Fruit fly (Drosophila melanogaster) whole organism, embryonic: ENCODE measurements around the gene CG46397.

Experiments used
- Antp ChIP-seq: fragments of 200-800 bp; sonication (Bioruptor generic); optimal IDR thresholded peaks from 3 replicates; lab custom pipeline; 2016; ENCODE audit warnings: missing biosample characterization, missing genetic modification characterization
- Awh ChIP-seq: fragments of 200-800 bp; sonication (Bioruptor generic); IDR thresholded peaks from 2 replicates; pipeline ENCODE4, ENCODE4 v1.3.6; 2022; ENCODE audit warnings: missing biosample characterization, missing genetic modification characterization
- CG10274 ChIP-seq: fragments of 200-800 bp; sonication (Bioruptor generic); optimal IDR thresholded peaks from 3 replicates; lab custom pipeline; 2017; ENCODE audit warnings: missing biosample characterization, mild to moderate bottlenecking, missing genetic modification characterization
- CG10321 ChIP-seq: fragments of 200-800 bp; sonication (Bioruptor generic); IDR thresholded peaks from 2 replicates; pipeline ENCODE4 v1.3.6; 2022; ENCODE audit warnings: missing biosample characterization, missing genetic modification characterization
- CG11093 ChIP-seq: fragments of 200-800 bp; sonication (Bioruptor generic); IDR thresholded peaks from 3 replicates; pipeline ENCODE4 v1.3.6; 2022; ENCODE audit warnings: missing biosample characterization, missing genetic modification characterization
- CG11456 ChIP-seq: fragments of 200-800 bp; sonication (Bioruptor generic); IDR thresholded peaks from 3 replicates; pipeline ENCODE4 v1.3.6; 2022; ENCODE audit warnings: missing biosample characterization, missing genetic modification characterization
- CG11695 ChIP-seq: fragments of 200-800 bp; sonication (Bioruptor generic); IDR thresholded peaks from 3 replicates; pipeline ENCODE4 v1.3.6; 2022; ENCODE audit warnings: missing biosample characterization, missing genetic modification characterization
- CG12071 ChIP-seq: fragments of 200-800 bp; sonication (Bioruptor generic); optimal IDR thresholded peaks from 3 replicates; lab custom pipeline; 2018; ENCODE audit warnings: missing biosample characterization, mild to moderate bottlenecking, missing genetic modification characterization
- CG13123 ChIP-seq: fragments of 200-800 bp; sonication (Bioruptor generic); optimal IDR thresholded peaks from 2 replicates; lab custom pipeline; 2016; ENCODE audit warnings: missing biosample characterization, missing genetic modification characterization
- CG13296 ChIP-seq: fragments of 200-800 bp; sonication (Bioruptor generic); optimal IDR thresholded peaks from 3 replicates; lab custom pipeline; 2018; ENCODE audit warnings: missing biosample characterization, mild to moderate bottlenecking, missing genetic modification characterization
- CG17359 ChIP-seq: fragments of 200-800 bp; sonication (Bioruptor generic); optimal IDR thresholded peaks from 3 replicates; lab custom pipeline; 2018; ENCODE audit warnings: missing biosample characterization, mild to moderate bottlenecking, missing genetic modification characterization, moderate library complexity
- CG31441 ChIP-seq: fragments of 200-800 bp; sonication (Bioruptor generic); IDR thresholded peaks from 2 replicates; pipeline ENCODE4 v1.3.6; 2022; ENCODE audit warnings: missing biosample characterization, missing genetic modification characterization
- CG4424 ChIP-seq: fragments of 200-800 bp; sonication (Bioruptor generic); optimal IDR thresholded peaks from 3 replicates; lab custom pipeline; 2016; ENCODE audit warnings: missing biosample characterization, missing genetic modification characterization
- CG4617 ChIP-seq: fragments of 200-800 bp; sonication (Bioruptor generic); optimal IDR thresholded peaks from 3 replicates; lab custom pipeline; 2016; ENCODE audit warnings: missing biosample characterization, missing genetic modification characterization, borderline replicate concordance
- CG4730 ChIP-seq: fragments of 200-800 bp; sonication (Bioruptor generic); IDR thresholded peaks from 2 replicates; pipeline ENCODE4 v1.3.6; 2022; ENCODE audit warnings: missing biosample characterization, missing genetic modification characterization
- CG6175 ChIP-seq: fragments of 200-800 bp; sonication (Bioruptor generic); IDR thresholded peaks from 3 replicates; pipeline ENCODE4 v1.3.6; 2022; ENCODE audit warnings: missing biosample characterization, missing genetic modification characterization
- CG7928 ChIP-seq: fragments of 200-800 bp; sonication (Bioruptor generic); optimal IDR thresholded peaks from 2 replicates; lab custom pipeline; 2017; ENCODE audit warnings: missing biosample characterization, mild to moderate bottlenecking, missing genetic modification characterization
- CG7963 ChIP-seq: fragments of 200-800 bp; sonication (Bioruptor generic); IDR thresholded peaks from 3 replicates; pipeline ENCODE4 v1.3.6; 2022; ENCODE audit warnings: missing biosample characterization, missing genetic modification characterization; ENCODE audit not compliant: partially characterized antibody
- CoRest ChIP-seq: fragments of 200-800 bp; sonication (Bioruptor generic); optimal IDR thresholded peaks from 3 replicates; lab custom pipeline; 2018; ENCODE audit warnings: missing biosample characterization, mild to moderate bottlenecking, missing genetic modification characterization, moderate library complexity
- D ChIP-seq, 2 experiments: fragments of 200-800 bp in 1 of 2; fragments of >200 bp in 1 of 2; sonication (Bioruptor generic) in 1 of 2; optimal IDR thresholded peaks; 2 replicates in 1 of 2; 3 replicates in 1 of 2; lab custom pipeline; 2017; ENCODE audit warnings: mild to moderate bottlenecking in 1 of 2, missing biosample characterization in 1 of 2, missing genetic modification characterization in 1 of 2, missing genetic modification reagents in 1 of 2
- Fer3 ChIP-seq: fragments of 200-800 bp; sonication (Bioruptor generic); optimal IDR thresholded peaks from 2 replicates; lab custom pipeline; 2018; ENCODE audit warnings: missing biosample characterization, mild to moderate bottlenecking, missing genetic modification characterization, moderate library complexity
- Gsc ChIP-seq: fragments of 200-800 bp; sonication (Bioruptor generic); IDR thresholded peaks from 2 replicates; pipeline ENCODE4 v1.3.6; 2022; ENCODE audit warnings: missing biosample characterization, missing genetic modification characterization
- H2.0 ChIP-seq: fragments of 200-800 bp; sonication (Bioruptor generic); IDR thresholded peaks from 2 replicates; pipeline ENCODE4 v1.3.6; 2022; ENCODE audit warnings: missing biosample characterization, missing genetic modification characterization
- HLH3B ChIP-seq: fragments of 200-800 bp; sonication (Bioruptor generic); IDR thresholded peaks from 2 replicates; pipeline ENCODE4 v1.3.6; 2022; ENCODE audit warnings: missing biosample characterization, missing genetic modification characterization
- HLH4C ChIP-seq: fragments of 200-800 bp; sonication (Bioruptor generic); IDR thresholded peaks from 3 replicates; pipeline ENCODE4 v1.3.6; 2022; ENCODE audit warnings: missing biosample characterization, missing genetic modification characterization; ENCODE audit not compliant: partially characterized antibody
- Hr39 ChIP-seq: fragments of >200 bp; optimal IDR thresholded peaks from 2 replicates; lab custom pipeline; 2017
- Hr78 ChIP-seq, 2 experiments: fragments of 200-800 bp in 1 of 2; fragments of >200 bp in 1 of 2; sonication (Bioruptor generic) in 1 of 2; optimal IDR thresholded peaks; 2 replicates each; lab custom pipeline; 2017 to 2019; ENCODE audit warnings: missing biosample characterization in 2 of 2, missing genetic modification characterization in 2 of 2, mild to moderate bottlenecking in 1 of 2, moderate library complexity in 1 of 2
- Side ChIP-seq: fragments of 200-800 bp; sonication (Bioruptor generic); optimal IDR thresholded peaks from 2 replicates; lab custom pipeline; 2016; ENCODE audit warnings: missing biosample characterization, missing genetic modification characterization
- Xbp1 ChIP-seq: fragments of 200-800 bp; sonication (Bioruptor generic); optimal IDR thresholded peaks from 3 replicates; lab custom pipeline; 2016; ENCODE audit warnings: missing biosample characterization, mild to moderate bottlenecking, missing genetic modification characterization
- az2 ChIP-seq: fragments of 200-800 bp; sonication (Bioruptor generic); optimal IDR thresholded peaks from 3 replicates; lab custom pipeline; 2016; ENCODE audit warnings: missing biosample characterization, missing genetic modification characterization
- bab2 ChIP-seq: fragments of 200-800 bp; sonication (Bioruptor generic); optimal IDR thresholded peaks from 2 replicates; lab custom pipeline; 2016; ENCODE audit warnings: missing biosample characterization, missing genetic modification characterization
- cad ChIP-seq: fragments of >200 bp; optimal IDR thresholded peaks from 2 replicates; lab custom pipeline; 2017; ENCODE audit warnings: missing biosample characterization, missing genetic modification characterization
- caup ChIP-seq: fragments of 200-800 bp; sonication (Bioruptor generic); optimal IDR thresholded peaks from 3 replicates; lab custom pipeline; 2017; ENCODE audit warnings: missing biosample characterization, mild to moderate bottlenecking, missing genetic modification characterization, moderate library complexity; ENCODE audit not compliant: severe bottlenecking
- chm ChIP-seq: fragments of 200-800 bp; sonication (Bioruptor generic); IDR thresholded peaks from 2 replicates; pipeline ENCODE4 v1.3.6; 2022; ENCODE audit warnings: missing biosample characterization, missing genetic modification characterization
- chn ChIP-seq: fragments of 200-800 bp; sonication (Bioruptor generic); optimal IDR thresholded peaks from 2 replicates; lab custom pipeline; 2016; ENCODE audit warnings: missing biosample characterization, missing genetic modification characterization
- crc ChIP-seq: fragments of 200-800 bp; sonication (Bioruptor generic); optimal IDR thresholded peaks from 2 replicates; lab custom pipeline; 2016; ENCODE audit warnings: missing biosample characterization, missing genetic modification characterization
- crol ChIP-seq: fragments of 200-800 bp; sonication (Bioruptor generic); IDR thresholded peaks from 2 replicates; pipeline ENCODE4 v1.3.6; 2022; ENCODE audit warnings: missing biosample characterization, missing genetic modification characterization
- dm ChIP-seq: fragments of 200-800 bp; sonication (Bioruptor generic); optimal IDR thresholded peaks from 3 replicates; lab custom pipeline; 2016; ENCODE audit warnings: missing biosample characterization, missing genetic modification characterization
- ftz-f1 ChIP-seq: fragments of 200-800 bp; sonication (Bioruptor generic); optimal IDR thresholded peaks from 2 replicates; lab custom pipeline; 2016; ENCODE audit warnings: missing biosample characterization, missing genetic modification characterization
- gcm ChIP-seq: fragments of 200-800 bp; sonication (Bioruptor generic); optimal IDR thresholded peaks from 2 replicates; lab custom pipeline; 2019; ENCODE audit warnings: missing biosample characterization, mild to moderate bottlenecking, missing genetic modification characterization, moderate library complexity
- gem ChIP-seq: fragments of 200-800 bp; sonication (Bioruptor generic); optimal IDR thresholded peaks from 2 replicates; lab custom pipeline; 2019; ENCODE audit warnings: missing biosample characterization, mild to moderate bottlenecking, missing genetic modification characterization, moderate library complexity
- grn ChIP-seq: fragments of 200-800 bp; sonication (Bioruptor generic); optimal IDR thresholded peaks from 3 replicates; lab custom pipeline; 2017; ENCODE audit warnings: missing biosample characterization, missing genetic modification characterization
- hbn ChIP-seq: fragments of 200-800 bp; sonication (Bioruptor generic); IDR thresholded peaks from 2 replicates; pipeline ENCODE4 v1.3.6; 2022; ENCODE audit warnings: missing biosample characterization, missing genetic modification characterization; ENCODE audit not compliant: partially characterized antibody
- kah ChIP-seq: fragments of 200-800 bp; sonication (Bioruptor generic); optimal IDR thresholded peaks from 2 replicates; lab custom pipeline; 2018; ENCODE audit warnings: missing biosample characterization, mild to moderate bottlenecking, missing genetic modification characterization
- mam ChIP-seq: fragments of 200-800 bp; sonication (Bioruptor generic); optimal IDR thresholded peaks from 3 replicates; lab custom pipeline; 2016; ENCODE audit warnings: missing biosample characterization, missing genetic modification characterization
- pum ChIP-seq: fragments of 200-800 bp; sonication (Bioruptor generic); optimal IDR thresholded peaks from 2 replicates; lab custom pipeline; 2016; ENCODE audit warnings: missing biosample characterization, missing genetic modification characterization
- shn ChIP-seq: fragments of 200-800 bp; sonication (Bioruptor generic); optimal IDR thresholded peaks from 3 replicates; lab custom pipeline; 2016; ENCODE audit warnings: missing biosample characterization, missing genetic modification characterization
- so ChIP-seq: fragments of 200-800 bp; sonication (Bioruptor generic); IDR thresholded peaks from 3 replicates; pipeline ENCODE4 v1.3.6; 2022; ENCODE audit warnings: missing biosample characterization, missing genetic modification characterization
- ssp ChIP-seq: fragments of 200-800 bp; sonication (Bioruptor generic); IDR thresholded peaks from 2 replicates; pipeline ENCODE4 v1.3.6; 2022; ENCODE audit warnings: missing biosample characterization, missing genetic modification characterization
- tx ChIP-seq: fragments of 200-800 bp; sonication (Bioruptor generic); optimal IDR thresholded peaks from 2 replicates; lab custom pipeline; 2016; ENCODE audit warnings: missing biosample characterization, missing genetic modification characterization
- usp ChIP-seq: fragments of >200 bp; optimal IDR thresholded peaks from 2 replicates; lab custom pipeline; 2017; ENCODE audit warnings: missing biosample characterization, missing genetic modification characterization

The CG46397 gene

dm6 chr2L:8937003-8937402 lies 10.1 kb upstream of the CG46397 start, which contains the start of gene Tsp29Fb (continued):
- peak; percentile 31; the same call in 1 of the 2 replicates for TF ChIP-seq H2.0 (GFP tag; lab: Robert Waterston, UW)
- peak; percentile 68; the same call in 1 of the 3 replicates for TF ChIP-seq CG11695 (GFP tag; lab: Robert Waterston, UW)
- no peak for TF ChIP-seq hbn (GFP tag; lab: Robert Waterston, UW)
- TF ChIP-seq CG6175 (GFP tag; lab: Robert Waterston, UW) = no peak
- peak; percentile 52 for TF ChIP-seq pum (GFP tag; lab: Kevin White, UChicago)
- peak; percentile 63; the same call in 2 of the 3 replicates for TF ChIP-seq CG11456
- peak; percentile 49; the same call in 1 of the 2 replicates for TF ChIP-seq CG10321 (GFP tag; lab: Robert Waterston, UW)
- peak; percentile 67; the same call in 1 of the 2 replicates for TF ChIP-seq Awh (GFP tag; lab: Robert Waterston, UW)
- TF ChIP-seq CG10274 (GFP tag; lab: Kevin White, UChicago) = peak; percentile 11
- TF ChIP-seq CG4424 (GFP tag; lab: Kevin White, UChicago) = peak; percentile 54
- peak; percentile 65; the same call in 2 of the 3 replicates for TF ChIP-seq CG11093 (GFP tag; lab: Robert Waterston, UW)
- TF ChIP-seq Xbp1 (GFP tag; lab: Kevin White, UChicago) = peak; percentile 77
- peak; percentile 61 for TF ChIP-seq mam (GFP tag; lab: Kevin White, UChicago)
- peak; percentile 48 for TF ChIP-seq shn
- TF ChIP-seq CG13296 (GFP tag; lab: Kevin White, UChicago) = peak; percentile 83
- peak; percentile 1 for TF ChIP-seq dm (GFP tag; lab: Kevin White, UChicago)
- TF ChIP-seq so (GFP tag; lab: Robert Waterston, UW) = peak; percentile 76; the same call in 1 of the 3 replicates
- peak; percentile 56 for TF ChIP-seq CG12071
- peak; percentile 65 for TF ChIP-seq bab2
- no peak for TF ChIP-seq crc (GFP tag; lab: Kevin White, UChicago)
- peak in 1 of 2 experiments; percentile 7 for TF ChIP-seq Hr78 (GFP tag; optimal IDR thresholded peaks at IDR 0.05; lab: Kevin White, UChicago)
- no peak for TF ChIP-seq CG7963
- peak; percentile 40 for TF ChIP-seq Side
- TF ChIP-seq gcm = peak; percentile 43
- TF ChIP-seq kah (GFP tag; lab: Kevin White, UChicago) = peak; percentile 46
- TF ChIP-seq D (optimal IDR thresholded peaks at IDR 0.05; lab: Kevin White, UChicago) = no peak
- TF ChIP-seq D (GFP tag; optimal IDR thresholded peaks at IDR 0.05; lab: Kevin White, UChicago) = peak; percentile 56
- peak; percentile 15 for TF ChIP-seq CG7928 (GFP tag; lab: Kevin White, UChicago)
- TF ChIP-seq az2 = peak; percentile 21
- TF ChIP-seq CoRest = peak; percentile 85
- peak; percentile 39 for TF ChIP-seq Antp (GFP tag; lab: Kevin White, UChicago)
- TF ChIP-seq Hr39 = no peak
- peak; percentile 86 for TF ChIP-seq Fer3 (tag; lab: Kevin White, UChicago)
- peak; percentile 69 for TF ChIP-seq ftz-f1 (GFP tag; lab: Kevin White, UChicago)
- TF ChIP-seq chn (GFP tag; lab: Kevin White, UChicago) = peak; percentile 20
- peak; percentile 75 for TF ChIP-seq CG31441
- no peak for TF ChIP-seq grn
- no peak for TF ChIP-seq chm
- TF ChIP-seq CG13123 (GFP tag; lab: Kevin White, UChicago) = no peak
- no peak for TF ChIP-seq HLH4C (GFP tag; lab: Robert Waterston, UW)
- TF ChIP-seq cad (GFP tag; lab: Kevin White, UChicago) = no peak
- TF ChIP-seq gem = peak; percentile 88
- no peak for TF ChIP-seq crol (GFP tag; lab: Robert Waterston, UW)
- TF ChIP-seq caup (GFP tag; lab: Kevin White, UChicago) = peak; percentile 65
- TF ChIP-seq usp (GFP tag; lab: Kevin White, UChicago) = no peak
- peak; percentile 77 for TF ChIP-seq CG17359
- peak; percentile 28 for TF ChIP-seq tx (GFP tag; lab: Kevin White, UChicago)
- peak; percentile 0 for TF ChIP-seq CG4617 (GFP tag; lab: Kevin White, UChicago)
- peak; percentile 66; the same call in 1 of the 2 replicates for TF ChIP-seq HLH3B (GFP tag; lab: Robert Waterston, UW)
- TF ChIP-seq CG4730 (GFP tag; lab: Robert Waterston, UW) = 0 out of 2 replicates have a peak, but pooled peaks have one; percentile 45
- TF ChIP-seq Gsc (GFP tag; lab: Robert Waterston, UW) = no peak
- TF ChIP-seq ssp = peak; percentile 31; the same call in 1 of the 2 replicates
